Fruit fly (Drosophila melanogaster) whole organism, embryonic: ENCODE data around the gene Mkp3.

Source experiments
- Bgb ChIP-seq: fragments of 200-800 bp; sonication (Bioruptor generic); IDR thresholded peaks from 2 replicates; pipeline ENCODE4 v1.3.6; 2022; ENCODE audit warnings: missing biosample characterization, missing genetic modification characterization; ENCODE audit not compliant: partially characterized antibody
- CG11398 ChIP-seq: fragments of 200-800 bp; sonication (Bioruptor generic); optimal IDR thresholded peaks from 2 replicates; lab custom pipeline; 2016; ENCODE audit warnings: missing biosample characterization, missing genetic modification characterization
- CG12236 ChIP-seq: fragments of 200-800 bp; sonication (Bioruptor generic); optimal IDR thresholded peaks from 2 replicates; lab custom pipeline; 2016; ENCODE audit warnings: missing biosample characterization, missing genetic modification characterization
- CG13287 ChIP-seq: fragments of 200-800 bp; sonication (Bioruptor generic); IDR thresholded peaks from 2 replicates; pipeline ENCODE4 v1.3.6; 2022; ENCODE audit warnings: missing biosample characterization, missing genetic modification characterization; ENCODE audit not compliant: partially characterized antibody
- CG13894 ChIP-seq: fragments of 200-800 bp; sonication (Bioruptor generic); optimal IDR thresholded peaks from 3 replicates; lab custom pipeline; 2018; ENCODE audit warnings: missing biosample characterization, mild to moderate bottlenecking, missing genetic modification characterization, moderate library complexity
- CG15514 ChIP-seq: fragments of 200-800 bp; sonication (Bioruptor generic); optimal IDR thresholded peaks from 3 replicates; lab custom pipeline; 2017; ENCODE audit warnings: missing biosample characterization, missing genetic modification characterization, mild to moderate bottlenecking, moderate library complexity, missing genetic modification reagents
- CG18262 ChIP-seq: fragments of 200-800 bp; optimal IDR thresholded peaks from 3 replicates; lab custom pipeline; 2019; ENCODE audit warnings: missing biosample characterization, mild to moderate bottlenecking, missing genetic modification characterization, moderate library complexity
- CG18476 ChIP-seq: fragments of 200-800 bp; sonication (Bioruptor generic); optimal IDR thresholded peaks from 2 replicates; lab custom pipeline; 2016; ENCODE audit warnings: missing biosample characterization, mild to moderate bottlenecking, missing genetic modification characterization
- CG18619 ChIP-seq: fragments of 200-800 bp; sonication (Bioruptor generic); optimal IDR thresholded peaks from 3 replicates; lab custom pipeline; 2017; ENCODE audit warnings: missing biosample characterization, mild to moderate bottlenecking, missing genetic modification characterization
- CG2199 ChIP-seq: fragments of 200-800 bp; sonication (Bioruptor generic); IDR thresholded peaks from 3 replicates; pipeline ENCODE4 v1.3.6; 2022; ENCODE audit warnings: missing biosample characterization, missing genetic modification characterization
- CG32767 ChIP-seq: fragments of 200-800 bp; sonication (Bioruptor generic); IDR thresholded peaks from 2 replicates; pipeline ENCODE4 v1.3.6; 2022; ENCODE audit warnings: missing biosample characterization, missing genetic modification characterization
- CG34224 ChIP-seq: fragments of 200-800 bp; sonication (Bioruptor generic); IDR thresholded peaks from 3 replicates; pipeline ENCODE4 v1.3.6; 2022; ENCODE audit warnings: missing biosample characterization, missing genetic modification characterization; ENCODE audit not compliant: partially characterized antibody
- CG4820 ChIP-seq: fragments of 200-800 bp; sonication (Bioruptor generic); optimal IDR thresholded peaks from 3 replicates; lab custom pipeline; 2016; ENCODE audit warnings: missing biosample characterization, missing genetic modification characterization
- CG6689 ChIP-seq: fragments of 200-800 bp; sonication (Bioruptor generic); IDR thresholded peaks from 2 replicates; pipeline ENCODE4 v1.3.6; 2022; ENCODE audit warnings: missing biosample characterization, missing genetic modification characterization
- CG6854 ChIP-seq: fragments of 200-800 bp; sonication (Bioruptor generic); optimal IDR thresholded peaks from 3 replicates; lab custom pipeline; 2017; ENCODE audit warnings: missing biosample characterization, mild to moderate bottlenecking, missing genetic modification characterization
- CG7556 ChIP-seq: fragments of 200-800 bp; sonication (Bioruptor generic); optimal IDR thresholded peaks from 2 replicates; lab custom pipeline; 2017; ENCODE audit warnings: missing biosample characterization, mild to moderate bottlenecking, missing genetic modification characterization
- CG8290 ChIP-seq, 3 experiments: fragments of 200-800 bp; sonication (Bioruptor generic); optimal IDR thresholded peaks; 2 replicates each; lab custom pipeline; 2016 to 2019; ENCODE audit warnings: missing biosample characterization in 3 of 3, missing genetic modification characterization in 3 of 3, mild to moderate bottlenecking in 2 of 3, moderate library complexity in 1 of 3
- CoRest ChIP-seq: fragments of 200-800 bp; sonication (Bioruptor generic); optimal IDR thresholded peaks from 3 replicates; lab custom pipeline; 2018; ENCODE audit warnings: missing biosample characterization, mild to moderate bottlenecking, missing genetic modification characterization, moderate library complexity
- D19B ChIP-seq: fragments of 200-800 bp; sonication (Bioruptor generic); optimal IDR thresholded peaks from 2 replicates; lab custom pipeline; 2017; ENCODE audit warnings: missing biosample characterization, mild to moderate bottlenecking, missing genetic modification characterization
- Dip2 ChIP-seq: fragments of 200-800 bp; sonication (Bioruptor generic); IDR thresholded peaks from 2 replicates; pipeline ENCODE4 v1.3.6; 2022; ENCODE audit warnings: missing biosample characterization, missing genetic modification characterization
- Drgx ChIP-seq: fragments of 200-800 bp; sonication (Bioruptor generic); IDR thresholded peaks from 2 replicates; pipeline ENCODE4 v1.3.6; 2022; ENCODE audit warnings: missing biosample characterization, missing genetic modification characterization
- Fer3 ChIP-seq: fragments of 200-800 bp; sonication (Bioruptor generic); optimal IDR thresholded peaks from 2 replicates; lab custom pipeline; 2018; ENCODE audit warnings: missing biosample characterization, mild to moderate bottlenecking, missing genetic modification characterization, moderate library complexity
- Gug ChIP-seq: fragments of 200-800 bp; sonication (Bioruptor generic); IDR thresholded peaks from 4 replicates; pipeline ENCODE4 v1.3.6; 2022; ENCODE audit warnings: missing biosample characterization, missing genetic modification characterization
- HmgD ChIP-seq: fragments of 200-800 bp; sonication (Bioruptor generic); optimal IDR thresholded peaks from 3 replicates; lab custom pipeline; 2016; ENCODE audit warnings: missing biosample characterization, missing genetic modification characterization
- Hmr ChIP-seq: fragments of 200-800 bp; sonication (Bioruptor generic); optimal IDR thresholded peaks from 3 replicates; lab custom pipeline; 2017; ENCODE audit warnings: mild to moderate bottlenecking, missing biosample characterization, missing genetic modification reagents, missing genetic modification characterization
- Hr3 ChIP-seq: fragments of 200-800 bp; sonication (Bioruptor generic); optimal IDR thresholded peaks from 3 replicates; lab custom pipeline; 2016; ENCODE audit warnings: missing biosample characterization, missing genetic modification characterization
- MTF-1 ChIP-seq: fragments of 200-800 bp; sonication (Bioruptor generic); optimal IDR thresholded peaks from 2 replicates; lab custom pipeline; 2018; ENCODE audit warnings: missing biosample characterization, mild to moderate bottlenecking, missing genetic modification characterization, borderline replicate concordance
- Mrtf ChIP-seq: fragments of 200-800 bp; sonication (Bioruptor generic); IDR thresholded peaks from 3 replicates; pipeline ENCODE4 v1.3.6; 2022; ENCODE audit warnings: missing biosample characterization, missing genetic modification characterization
- NK7.1 ChIP-seq: fragments of 200-800 bp; sonication (Bioruptor generic); optimal IDR thresholded peaks from 3 replicates; lab custom pipeline; 2016; ENCODE audit warnings: missing biosample characterization, missing genetic modification characterization
- Sin3A ChIP-seq: fragments of >200 bp; optimal IDR thresholded peaks from 2 replicates; lab custom pipeline; 2018
- Tbp ChIP-seq: fragments of >200 bp; optimal IDR thresholded peaks from 2 replicates; lab custom pipeline; 2018; ENCODE audit warnings: missing biosample characterization, missing genetic modification characterization
- ase ChIP-seq: fragments of 200-800 bp; sonication (Bioruptor generic); IDR thresholded peaks from 3 replicates; pipeline ENCODE4 v1.3.6; 2022; ENCODE audit warnings: missing biosample characterization, missing genetic modification characterization
- cas ChIP-seq: fragments of 200-800 bp; sonication (Bioruptor generic); IDR thresholded peaks from 2 replicates; pipeline ENCODE4 v1.3.6; 2022; ENCODE audit warnings: missing biosample characterization, missing genetic modification characterization
- cato ChIP-seq: fragments of 200-800 bp; sonication (Bioruptor generic); optimal IDR thresholded peaks from 2 replicates; lab custom pipeline; 2016; ENCODE audit warnings: missing biosample characterization, missing genetic modification characterization, borderline replicate concordance
- croc ChIP-seq: fragments of 200-800 bp; sonication (Bioruptor generic); conservative IDR thresholded peaks from 3 replicates; pipeline ENCODE4 v1.3.6; 2022; ENCODE audit warnings: missing biosample characterization, missing genetic modification characterization
- crp ChIP-seq, 2 experiments: fragments of 200-800 bp; sonication (Bioruptor generic); optimal IDR thresholded peaks; 2 replicates in 1 of 2; 3 replicates in 1 of 2; lab custom pipeline; 2017; ENCODE audit warnings: missing biosample characterization in 2 of 2, missing genetic modification characterization in 2 of 2, mild to moderate bottlenecking in 1 of 2, moderate library complexity in 1 of 2
- esg ChIP-seq: fragments of 200-800 bp; sonication (Bioruptor generic); conservative IDR thresholded peaks from 2 replicates; pipeline ENCODE4 v1.3.6; 2022; ENCODE audit warnings: missing biosample characterization, missing genetic modification characterization
- ewg ChIP-seq: fragments of 200-800 bp; sonication (Bioruptor generic); optimal IDR thresholded peaks from 3 replicates; lab custom pipeline; 2017; ENCODE audit warnings: mild to moderate bottlenecking, missing biosample characterization, missing genetic modification reagents, missing genetic modification characterization
- fd64A ChIP-seq: fragments of 200-800 bp; sonication (Bioruptor generic); optimal IDR thresholded peaks from 3 replicates; lab custom pipeline; 2018; ENCODE audit warnings: missing biosample characterization, mild to moderate bottlenecking, missing genetic modification characterization
- fu2 ChIP-seq: fragments of 200-800 bp; sonication (Bioruptor generic); optimal IDR thresholded peaks from 2 replicates; lab custom pipeline; 2016; ENCODE audit warnings: missing biosample characterization, missing genetic modification characterization
- hth ChIP-seq: fragments of >200 bp; optimal IDR thresholded peaks from 2 replicates; lab custom pipeline; 2017; ENCODE audit warnings: inconsistent platforms
- lab ChIP-seq: fragments of 200-800 bp; sonication (Bioruptor generic); optimal IDR thresholded peaks from 3 replicates; lab custom pipeline; 2017; ENCODE audit warnings: missing biosample characterization, missing genetic modification characterization, mild to moderate bottlenecking, moderate library complexity, missing genetic modification reagents
- mld ChIP-seq: fragments of 200-800 bp; sonication (Bioruptor generic); IDR thresholded peaks from 3 replicates; pipeline ENCODE4 v1.3.6; 2022; ENCODE audit warnings: missing biosample characterization, missing genetic modification characterization; ENCODE audit not compliant: partially characterized antibody
- phol ChIP-seq: fragments of 200-800 bp; sonication (Bioruptor generic); optimal IDR thresholded peaks from 3 replicates; lab custom pipeline; 2018; ENCODE audit warnings: missing biosample characterization, mild to moderate bottlenecking, missing genetic modification characterization, moderate library complexity
- pnt ChIP-seq: fragments of 200-800 bp; sonication (Bioruptor generic); optimal IDR thresholded peaks from 3 replicates; lab custom pipeline; 2016; ENCODE audit warnings: missing biosample characterization, missing genetic modification characterization
- sd ChIP-seq: fragments of 200-800 bp; sonication (Bioruptor generic); optimal IDR thresholded peaks from 3 replicates; lab custom pipeline; 2018; ENCODE audit warnings: missing biosample characterization, mild to moderate bottlenecking, missing genetic modification characterization, moderate library complexity
- slou ChIP-seq: fragments of 200-800 bp; sonication (Bioruptor generic); optimal IDR thresholded peaks from 3 replicates; lab custom pipeline; 2016; ENCODE audit warnings: missing biosample characterization, missing genetic modification characterization
- tap ChIP-seq: fragments of 200-800 bp; optimal IDR thresholded peaks from 3 replicates; lab custom pipeline; 2019; ENCODE audit warnings: missing biosample characterization, mild to moderate bottlenecking, missing genetic modification characterization, moderate library complexity

The Mkp3 gene

DNA sequence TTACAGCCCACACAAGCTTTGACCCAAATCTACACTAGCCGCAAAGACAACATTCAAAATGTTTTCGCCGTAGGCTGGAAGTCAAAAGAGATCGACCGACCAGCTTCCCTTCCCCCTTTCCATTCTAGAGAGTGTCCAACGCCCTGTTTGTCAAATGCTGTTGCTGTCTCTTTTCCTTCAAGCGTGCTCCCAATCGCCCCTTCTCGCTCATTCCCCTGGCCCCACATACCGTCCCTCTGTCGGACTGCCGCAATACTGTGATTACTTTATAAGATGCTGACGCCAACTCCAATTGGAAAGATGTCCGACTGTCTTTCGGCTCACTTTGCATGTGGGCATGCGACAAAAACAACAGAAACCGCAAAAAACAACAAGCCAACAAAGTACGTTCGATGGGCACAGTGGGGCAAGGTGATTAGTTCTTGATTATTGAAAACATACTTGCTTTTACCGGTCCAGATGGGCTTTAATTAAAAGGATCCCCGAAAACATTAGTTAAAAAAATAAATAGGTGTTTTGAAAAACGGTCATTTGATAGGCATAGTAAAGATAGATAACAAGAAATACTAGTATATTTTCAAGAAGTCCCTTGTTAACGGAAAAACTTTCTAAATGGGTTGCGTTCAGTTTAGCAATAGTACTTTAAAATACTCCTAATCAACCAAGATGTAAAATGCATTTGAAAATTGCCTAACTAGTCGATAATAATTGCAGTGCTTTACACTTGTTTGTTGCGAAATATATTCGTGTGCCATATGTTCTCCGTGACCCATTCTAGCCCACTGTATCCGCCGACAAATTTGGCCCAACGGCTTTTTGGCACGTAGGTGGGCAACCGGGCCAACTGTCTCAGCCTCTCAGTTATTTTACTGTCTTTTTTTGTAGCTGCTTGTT is 6.2 kb downstream of the Mkp3 start (continued):
- no peak for TF ChIP-seq HmgD (GFP tag; lab: Kevin White, UChicago)
- TF ChIP-seq Hr3 (GFP tag; lab: Kevin White, UChicago), result no peak
- TF ChIP-seq CG7556 (GFP tag; lab: Kevin White, UChicago), result peak; percentile 78
- TF ChIP-seq D19B, result no peak
- TF ChIP-seq phol (tag; lab: Kevin White, UChicago), result peak; percentile 56
- no peak for TF ChIP-seq CG12236
- TF ChIP-seq CG15514 (GFP tag; lab: Kevin White, UChicago), result no peak
- no peak for TF ChIP-seq cas (GFP tag; lab: Robert Waterston, UW)
- TF ChIP-seq croc, result no peak
- TF ChIP-seq hth (lab: Kevin White, UChicago), result no peak
- TF ChIP-seq Tbp (GFP tag; lab: Kevin White, UChicago), result no peak
- TF ChIP-seq Sin3A (lab: Kevin White, UChicago), result no peak
- TF ChIP-seq CG6689 (GFP tag; lab: Robert Waterston, UW), result no peak
- TF ChIP-seq CoRest (tag; lab: Kevin White, UChicago), result peak; percentile 54
- TF ChIP-seq Hmr, result peak; percentile 16
- no peak for TF ChIP-seq crp (GFP tag; optimal IDR thresholded peaks at IDR 0.05; lab: Kevin White, UChicago)
- TF ChIP-seq fd64A (GFP tag; lab: Kevin White, UChicago), result no peak
- peak; percentile 28 for TF ChIP-seq CG18619 (GFP tag; lab: Kevin White, UChicago)
- TF ChIP-seq slou (GFP tag; lab: Kevin White, UChicago), result no peak
- TF ChIP-seq ewg, result peak; percentile 4
- TF ChIP-seq Gug (GFP tag; lab: Robert Waterston, UW), result no peak
- TF ChIP-seq NK7.1 (GFP tag; lab: Kevin White, UChicago), result no peak
- no peak for TF ChIP-seq CG32767
- TF ChIP-seq lab (GFP tag; lab: Kevin White, UChicago), result peak; percentile 16
- no peak for TF ChIP-seq CG11398 (GFP tag; lab: Kevin White, UChicago)
- TF ChIP-seq ase, result no peak
- TF ChIP-seq Drgx (GFP tag; lab: Robert Waterston, UW), result peak; percentile 37; the same call in 1 of the 2 replicates
- peak; percentile 24; the same call in 1 of the 3 replicates for TF ChIP-seq CG2199
- no peak for TF ChIP-seq Mrtf (GFP tag; lab: Robert Waterston, UW)
- TF ChIP-seq Dip2 (GFP tag; lab: Robert Waterston, UW), result no peak
- no peak for TF ChIP-seq CG8290 (GFP tag; optimal IDR thresholded peaks at IDR 0.05; lab: Kevin White, UChicago)
- peak in 1 of 2 experiments; percentile 8 for TF ChIP-seq CG8290 (tag; optimal IDR thresholded peaks at IDR 0.05; lab: Kevin White, UChicago)
- TF ChIP-seq CG4820, result peak; percentile 1
- peak; percentile 33 for TF ChIP-seq CG6854 (GFP tag; lab: Kevin White, UChicago)
- no peak for TF ChIP-seq cato
- no peak for TF ChIP-seq Bgb (GFP tag; lab: Robert Waterston, UW)
- no peak for TF ChIP-seq pnt (GFP tag; lab: Kevin White, UChicago)
- 0 out of 2 replicates have a peak, but pooled peaks have one; percentile 9 for TF ChIP-seq esg (GFP tag; lab: Robert Waterston, UW)
- TF ChIP-seq fu2 (GFP tag; lab: Kevin White, UChicago), result peak; percentile 7
- TF ChIP-seq CG18262 (tag; lab: Kevin White, UChicago), result peak; percentile 54
- TF ChIP-seq sd (tag; lab: Kevin White, UChicago), result no peak
- TF ChIP-seq tap (tag; lab: Kevin White, UChicago), result no peak
- peak; percentile 41 for TF ChIP-seq CG13894
- no peak for TF ChIP-seq CG13287
- peak; percentile 13 for TF ChIP-seq Fer3 (tag; lab: Kevin White, UChicago)
- TF ChIP-seq CG34224 (GFP tag; lab: Robert Waterston, UW), result no peak
- TF ChIP-seq MTF-1, result no peak
- TF ChIP-seq CG18476 (GFP tag; lab: Kevin White, UChicago), result no peak
- TF ChIP-seq mld, result no peak
